Fruit fly (Drosophila melanogaster): ENCODE data around the gene Sfp38D.

dm6 chr2L:20634215-20634614 lies 6.5 kb upstream of the Sfp38D start, which contains the start of gene CG17472:
- TF ChIP-seq CG8478 (optimal IDR thresholded peaks at IDR 0.05) = no peak
- no peak for TF ChIP-seq CTCF (optimal IDR thresholded peaks at IDR 0.05)
